Fruit fly (Drosophila melanogaster): ENCODE results near the gene corolla.
A peak's percentile ranks its signal among the peaks of the same experiment; 100 is the strongest.

Gene corolla

DNA sequence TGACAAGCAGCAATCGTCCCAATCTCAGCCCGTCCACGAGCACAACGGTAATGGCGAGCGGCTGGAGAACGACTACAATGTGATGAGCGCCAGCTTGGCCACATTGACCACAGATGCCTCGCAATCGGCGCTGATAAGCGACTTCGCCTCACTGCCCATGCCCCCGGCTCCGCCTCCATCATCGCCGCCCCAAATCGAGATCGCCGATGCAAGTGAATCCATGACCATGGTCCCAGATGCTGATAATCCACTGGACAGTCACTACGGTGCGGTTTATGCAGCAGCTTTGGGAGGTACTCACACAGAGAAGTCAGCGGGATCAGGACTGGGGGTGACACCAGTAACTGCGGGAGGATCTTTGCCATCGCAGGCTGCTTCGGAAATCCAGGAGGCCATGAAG lies 29.4 kb downstream of the corolla start:
- TF ChIP-seq Eip78C (GFP tag) (peak; percentile 40), CG8319 (GFP tag; optimal IDR thresholded peaks at IDR 0.05) (no peak), dsx (GFP tag; optimal IDR thresholded peaks at IDR 0.05; ENCODE audit: poor library complexity, severe bottlenecking) (peak; percentile 16), OdsH (GFP tag; optimal IDR thresholded peaks at IDR 0.05) (no peak), CG11294 (GFP tag; IDR thresholded peaks at IDR 0.05) (no peak), CG10631 (GFP tag; optimal IDR thresholded peaks at IDR 0.05) (no peak), cyc (GFP tag; optimal IDR thresholded peaks at IDR 0.05) (no peak), ss (GFP tag; optimal IDR thresholded peaks at IDR 0.05) (no peak), Sox102F (GFP tag; optimal IDR thresholded peaks at IDR 0.05) (no peak), svp (GFP tag) (peak; percentile 99), Gug (GFP tag; IDR thresholded peaks at IDR 0.05) (no peak), salr (GFP tag; optimal IDR thresholded peaks at IDR 0.05) (no peak), Hr39 (GFP tag; optimal IDR thresholded peaks at IDR 0.05) (no peak)

dm6 chrX:17599330-17599729 lies 32.5 kb downstream of the corolla start, which contains the start of gene X11L:
Gene X11L (plus strand): TSS chrX:17599608.
- TF ChIP-seq cyc (GFP tag; optimal IDR thresholded peaks at IDR 0.05): peak; percentile 81
- peak; percentile 73 for TF ChIP-seq svp (GFP tag)
- TF ChIP-seq achi (GFP tag; optimal IDR thresholded peaks at IDR 0.05): peak; percentile 65
- TF ChIP-seq CG16779 (tag; optimal IDR thresholded peaks at IDR 0.05): no peak
- TF ChIP-seq Eip78C (GFP tag): peak; percentile 93
- peak in 1 of 2 experiments; percentile 59 for TF ChIP-seq ss (GFP tag; optimal IDR thresholded peaks at IDR 0.05)
- no peak for TF ChIP-seq CG32006 (GFP tag; optimal IDR thresholded peaks at IDR 0.05)
- 0 out of 2 replicates have a peak, but pooled peaks have one; percentile 25 for TF ChIP-seq CG15336 (GFP tag; IDR thresholded peaks at IDR 0.05)
- TF ChIP-seq CG34406 (GFP tag; optimal IDR thresholded peaks at IDR 0.05): peak; percentile 39
- TF ChIP-seq CG6163 (GFP tag; IDR thresholded peaks at IDR 0.05): peak; percentile 76
- TF ChIP-seq vri (GFP tag; optimal IDR thresholded peaks at IDR 0.05): peak; percentile 73
- TF ChIP-seq dac (GFP tag; optimal IDR thresholded peaks at IDR 0.05): peak; percentile 21
- peak; percentile 80 for TF ChIP-seq pdm3 (GFP tag; optimal IDR thresholded peaks at IDR 0.05)
- peak; percentile 66 for TF ChIP-seq Hr4 (GFP tag; optimal IDR thresholded peaks at IDR 0.05)
- TF ChIP-seq fd85E (GFP tag; optimal IDR thresholded peaks at IDR 0.05): no peak
- TF ChIP-seq CG6792 (GFP tag; optimal IDR thresholded peaks at IDR 0.05): peak; percentile 70
- TF ChIP-seq Blimp-1 (GFP tag; optimal IDR thresholded peaks at IDR 0.05): peak; percentile 7
- peak; percentile 61; the same call in 2 of the 3 replicates for TF ChIP-seq eg (GFP tag; IDR thresholded peaks at IDR 0.05)
- no peak for TF ChIP-seq CG4318 (GFP tag; optimal IDR thresholded peaks at IDR 0.05)
- TF ChIP-seq Eip75B (GFP tag; optimal IDR thresholded peaks at IDR 0.05): peak; percentile 60
- peak; percentile 57 for TF ChIP-seq net (GFP tag; optimal IDR thresholded peaks at IDR 0.05)
- peak; percentile 78 for TF ChIP-seq CG10631 (GFP tag; optimal IDR thresholded peaks at IDR 0.05)
- TF ChIP-seq CG1621 (tag; optimal IDR thresholded peaks at IDR 0.05): peak; percentile 44
- TF ChIP-seq fkh (GFP tag; optimal IDR thresholded peaks at IDR 0.05): no peak
- TF ChIP-seq CG11902 (GFP tag; optimal IDR thresholded peaks at IDR 0.05): peak; percentile 36
- TF ChIP-seq CG11762 (GFP tag; optimal IDR thresholded peaks at IDR 0.05; ENCODE audit: insufficient read depth): peak; percentile 35
- peak; percentile 82 for TF ChIP-seq esn (GFP tag; optimal IDR thresholded peaks at IDR 0.05)
- TF ChIP-seq topi (GFP tag; optimal IDR thresholded peaks at IDR 0.05): peak; percentile 79
- no peak for TF ChIP-seq Eip93F (GFP tag; optimal IDR thresholded peaks at IDR 0.05)
- no peak for TF ChIP-seq CG8119 (GFP tag; IDR thresholded peaks at IDR 0.05)
- no peak for TF ChIP-seq CG11294 (GFP tag; IDR thresholded peaks at IDR 0.05)
- peak; percentile 73 for TF ChIP-seq Ets21C (GFP tag; optimal IDR thresholded peaks at IDR 0.05)
- peak; percentile 68 for TF ChIP-seq Smox (GFP tag; optimal IDR thresholded peaks at IDR 0.05)
- TF ChIP-seq CG3919 (GFP tag; optimal IDR thresholded peaks at IDR 0.05): peak; percentile 77
- no peak for TF ChIP-seq fd59A (GFP tag; optimal IDR thresholded peaks at IDR 0.05)
- TF ChIP-seq Lpt (GFP tag; optimal IDR thresholded peaks at IDR 0.05): no peak
- peak; percentile 32 for TF ChIP-seq dsx (GFP tag; optimal IDR thresholded peaks at IDR 0.05; ENCODE audit: poor library complexity, severe bottlenecking)
- TF ChIP-seq spab (GFP tag; optimal IDR thresholded peaks at IDR 0.05): no peak
- peak; percentile 73 for TF ChIP-seq Sox102F (GFP tag; optimal IDR thresholded peaks at IDR 0.05)
- TF ChIP-seq Sox15 (GFP tag; optimal IDR thresholded peaks at IDR 0.05): peak; percentile 56
- peak; percentile 81 for TF ChIP-seq CG31627 (GFP tag; optimal IDR thresholded peaks at IDR 0.05)
- no peak for TF ChIP-seq CG6276 (GFP tag; optimal IDR thresholded peaks at IDR 0.05)
- no peak for TF ChIP-seq CG6854 (GFP tag; optimal IDR thresholded peaks at IDR 0.05)
- no peak for TF ChIP-seq Hr38 (GFP tag; optimal IDR thresholded peaks at IDR 0.05)
- TF ChIP-seq acj6 (GFP tag; optimal IDR thresholded peaks at IDR 0.05): peak; percentile 64
